Fruit fly (Drosophila melanogaster) whole organism, embryonic: ENCODE measurements around the gene CG3038.
A peak's percentile ranks its signal among the peaks of the same experiment; 100 is the strongest.

Experiments
- CG10321 ChIP-seq: fragments of 200-800 bp; sonication (Bioruptor generic); IDR thresholded peaks from 2 replicates; pipeline ENCODE4 v1.3.6; 2022; ENCODE audit warnings: missing biosample characterization, missing genetic modification characterization
- CG11504 ChIP-seq: fragments of 200-800 bp; sonication (Bioruptor generic); optimal IDR thresholded peaks from 3 replicates; lab custom pipeline; 2019; ENCODE audit warnings: missing biosample characterization, mild to moderate bottlenecking, missing genetic modification characterization, moderate library complexity
- CG13424 ChIP-seq: fragments of 200-800 bp; sonication (Bioruptor generic); optimal IDR thresholded peaks from 2 replicates; lab custom pipeline; 2019; ENCODE audit warnings: missing biosample characterization, mild to moderate bottlenecking, missing genetic modification characterization, moderate library complexity
- CG13894 ChIP-seq: fragments of 200-800 bp; sonication (Bioruptor generic); optimal IDR thresholded peaks from 3 replicates; lab custom pipeline; 2018; ENCODE audit warnings: missing biosample characterization, mild to moderate bottlenecking, missing genetic modification characterization, moderate library complexity
- CG15073 ChIP-seq: fragments of 200-800 bp; sonication (Bioruptor generic); optimal IDR thresholded peaks from 2 replicates; lab custom pipeline; 2016; ENCODE audit warnings: missing biosample characterization, missing genetic modification characterization
- CG15479 ChIP-seq: fragments of 200-800 bp; sonication (Bioruptor generic); optimal IDR thresholded peaks from 3 replicates; lab custom pipeline; 2019; ENCODE audit warnings: missing biosample characterization, mild to moderate bottlenecking, missing genetic modification characterization, moderate library complexity
- CG17568 ChIP-seq: fragments of 200-800 bp; sonication (Bioruptor generic); optimal IDR thresholded peaks from 2 replicates; lab custom pipeline; 2018; ENCODE audit warnings: missing biosample characterization, mild to moderate bottlenecking, missing genetic modification characterization, moderate library complexity
- CG17612 ChIP-seq: fragments of 200-800 bp; sonication (Bioruptor generic); IDR thresholded peaks from 2 replicates; pipeline ENCODE4 v1.3.6; 2022; ENCODE audit warnings: missing biosample characterization, missing genetic modification characterization
- CG18262 ChIP-seq: fragments of 200-800 bp; optimal IDR thresholded peaks from 3 replicates; lab custom pipeline; 2019; ENCODE audit warnings: missing biosample characterization, mild to moderate bottlenecking, missing genetic modification characterization, moderate library complexity
- CG2120 ChIP-seq: fragments of 200-800 bp; sonication (Bioruptor generic); optimal IDR thresholded peaks from 3 replicates; lab custom pipeline; 2016; ENCODE audit warnings: missing biosample characterization, missing genetic modification characterization
- CG2199 ChIP-seq: fragments of 200-800 bp; sonication (Bioruptor generic); IDR thresholded peaks from 3 replicates; pipeline ENCODE4 v1.3.6; 2022; ENCODE audit warnings: missing biosample characterization, missing genetic modification characterization
- CG43689 ChIP-seq: fragments of 200-800 bp; sonication (Bioruptor generic); IDR thresholded peaks from 2 replicates; pipeline ENCODE4 v1.3.6; 2022; ENCODE audit warnings: missing biosample characterization, missing genetic modification characterization
- CG6683 ChIP-seq: fragments of 200-800 bp; sonication (Bioruptor generic); optimal IDR thresholded peaks from 2 replicates; lab custom pipeline; 2017; ENCODE audit warnings: missing biosample characterization, mild to moderate bottlenecking, missing genetic modification characterization, missing genetic modification reagents
- CG8359 ChIP-seq: fragments of 200-800 bp; sonication (Bioruptor generic); optimal IDR thresholded peaks from 2 replicates; lab custom pipeline; 2017; ENCODE audit warnings: missing biosample characterization, mild to moderate bottlenecking, missing genetic modification characterization, borderline replicate concordance
- Deaf1 ChIP-seq: fragments of 200-800 bp; optimal IDR thresholded peaks from 3 replicates; lab custom pipeline; 2019; ENCODE audit warnings: missing biosample characterization, mild to moderate bottlenecking, missing genetic modification characterization, moderate library complexity
- Dip2 ChIP-seq: fragments of 200-800 bp; sonication (Bioruptor generic); IDR thresholded peaks from 2 replicates; pipeline ENCODE4 v1.3.6; 2022; ENCODE audit warnings: missing biosample characterization, missing genetic modification characterization
- Ets65A ChIP-seq: fragments of 200-800 bp; sonication (Bioruptor generic); peaks from one replicate; lab custom pipeline; 2016; ENCODE audit warnings: missing biosample characterization, missing genetic modification characterization
- Hr51 ChIP-seq, 2 experiments: fragments of 200-800 bp; sonication (Bioruptor generic); optimal IDR thresholded peaks; 2 replicates in 1 of 2; 3 replicates in 1 of 2; lab custom pipeline; 2016 to 2018; ENCODE audit warnings: missing biosample characterization in 2 of 2, missing genetic modification characterization in 2 of 2, mild to moderate bottlenecking in 1 of 2, moderate library complexity in 1 of 2
- Med ChIP-seq: fragments of 200-800 bp; sonication (Bioruptor generic); peaks from one replicate; lab custom pipeline; 2016; ENCODE audit warnings: missing biosample characterization, missing genetic modification characterization, mild to moderate bottlenecking, inconsistent platforms, moderate library complexity
- Nf-YC ChIP-seq: fragments of 200-800 bp; optimal IDR thresholded peaks from 3 replicates; lab custom pipeline; 2019; ENCODE audit warnings: missing biosample characterization, mild to moderate bottlenecking, missing genetic modification characterization, moderate library complexity
- Rx ChIP-seq: fragments of 200-800 bp; sonication (Bioruptor generic); IDR thresholded peaks from 2 replicates; pipeline ENCODE4 v1.3.6; 2022; ENCODE audit warnings: missing biosample characterization, missing genetic modification characterization
- al ChIP-seq: fragments of 200-800 bp; sonication (Bioruptor generic); IDR thresholded peaks from 2 replicates; pipeline ENCODE4 v1.3.6; 2022; ENCODE audit warnings: missing biosample characterization, missing genetic modification characterization
- bab2 ChIP-seq: fragments of 200-800 bp; sonication (Bioruptor generic); optimal IDR thresholded peaks from 2 replicates; lab custom pipeline; 2016; ENCODE audit warnings: missing biosample characterization, missing genetic modification characterization
- bbx ChIP-seq: fragments of 200-800 bp; sonication (Bioruptor generic); IDR thresholded peaks from 2 replicates; pipeline ENCODE4 v1.3.6; 2022; ENCODE audit warnings: missing biosample characterization, missing genetic modification characterization; ENCODE audit not compliant: partially characterized antibody
- chinmo ChIP-seq: fragments of 200-800 bp; sonication (Bioruptor generic); IDR thresholded peaks from 4 replicates; pipeline ENCODE4 v1.3.6; 2022; ENCODE audit warnings: missing biosample characterization, missing genetic modification characterization; ENCODE audit not compliant: partially characterized antibody
- emc ChIP-seq: fragments of 200-800 bp; sonication (Bioruptor generic); optimal IDR thresholded peaks from 2 replicates; lab custom pipeline; 2016; ENCODE audit warnings: missing biosample characterization, missing genetic modification characterization
- ewg ChIP-seq: fragments of 200-800 bp; sonication (Bioruptor generic); optimal IDR thresholded peaks from 3 replicates; lab custom pipeline; 2017; ENCODE audit warnings: mild to moderate bottlenecking, missing biosample characterization, missing genetic modification reagents, missing genetic modification characterization
- gcm ChIP-seq: fragments of 200-800 bp; sonication (Bioruptor generic); optimal IDR thresholded peaks from 2 replicates; lab custom pipeline; 2019; ENCODE audit warnings: missing biosample characterization, mild to moderate bottlenecking, missing genetic modification characterization, moderate library complexity
- gem ChIP-seq: fragments of 200-800 bp; sonication (Bioruptor generic); optimal IDR thresholded peaks from 2 replicates; lab custom pipeline; 2019; ENCODE audit warnings: missing biosample characterization, mild to moderate bottlenecking, missing genetic modification characterization, moderate library complexity
- gro ChIP-seq: fragments of 200-800 bp; sonication (Bioruptor generic); optimal IDR thresholded peaks from 2 replicates; lab custom pipeline; 2016; ENCODE audit warnings: missing biosample characterization, missing genetic modification characterization
- oc ChIP-seq: fragments of 200-800 bp; sonication (Bioruptor generic); optimal IDR thresholded peaks from 2 replicates; lab custom pipeline; 2018; ENCODE audit warnings: missing biosample characterization, mild to moderate bottlenecking, missing genetic modification characterization, moderate library complexity
- onecut ChIP-seq: fragments of 200-800 bp; sonication (Bioruptor generic); IDR thresholded peaks from 2 replicates; pipeline ENCODE4 v1.3.6; 2022; ENCODE audit warnings: missing biosample characterization, missing genetic modification characterization
- pb ChIP-seq: fragments of 200-800 bp; sonication (Bioruptor generic); optimal IDR thresholded peaks from 3 replicates; lab custom pipeline; 2016; ENCODE audit warnings: missing biosample characterization, missing genetic modification characterization
- scrt ChIP-seq: fragments of 200-800 bp; sonication (Bioruptor generic); optimal IDR thresholded peaks from 2 replicates; lab custom pipeline; 2018; ENCODE audit warnings: missing biosample characterization, mild to moderate bottlenecking, missing genetic modification characterization, moderate library complexity
- sens ChIP-seq: fragments of 200-800 bp; sonication (Bioruptor generic); peaks from one replicate; lab custom pipeline; 2016; ENCODE audit warnings: missing biosample characterization, missing genetic modification characterization
- tio ChIP-seq: fragments of 200-800 bp; sonication (Bioruptor generic); optimal IDR thresholded peaks from 2 replicates; lab custom pipeline; 2017; ENCODE audit warnings: missing biosample characterization, missing genetic modification characterization, inconsistent platforms
- unc-4 ChIP-seq: fragments of 200-800 bp; sonication (Bioruptor generic); IDR thresholded peaks from 2 replicates; pipeline ENCODE4 v1.3.6; 2022; ENCODE audit warnings: missing biosample characterization, missing genetic modification characterization; ENCODE audit not compliant: partially characterized antibody

CG3038 gene

DNA sequence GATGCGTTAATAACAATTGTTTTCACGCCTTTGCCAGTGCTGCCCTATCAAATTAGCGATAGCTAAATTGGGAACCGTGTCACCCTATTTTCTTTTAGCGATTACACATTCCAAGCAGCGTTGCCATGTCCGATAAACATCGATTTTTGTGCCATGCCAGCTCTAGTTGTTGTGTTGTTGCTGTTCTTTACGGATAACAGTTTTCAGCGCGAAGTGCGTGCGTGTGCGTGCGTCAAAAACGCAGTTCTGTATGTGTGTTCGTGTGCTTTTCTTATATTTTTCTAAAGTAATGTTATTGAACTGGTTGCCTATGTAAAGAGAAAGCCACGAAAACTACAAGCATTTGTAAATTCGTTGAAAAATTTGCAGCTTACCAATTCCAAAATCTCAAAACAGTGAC is at the start of gene CG3038, which contains the start of gene G9a (continued):
- TF ChIP-seq emc (GFP tag; lab: Kevin White, UChicago) (peak; percentile 9), Dip2 (no peak), CG2120 (peak; percentile 47), unc-4 (GFP tag; lab: Robert Waterston, UW) (no peak), scrt (GFP tag; lab: Kevin White, UChicago) (peak; percentile 46), Nf-YC (tag; lab: Kevin White, UChicago) (peak; percentile 52), CG8359 (no peak), CG15073 (GFP tag; lab: Kevin White, UChicago) (no peak), CG17568 (peak; percentile 24), CG13424 (tag; lab: Kevin White, UChicago) (peak; percentile 17), CG43689 (no peak), oc (tag; lab: Kevin White, UChicago) (no peak), gro (GFP tag; lab: Kevin White, UChicago) (peak; percentile 24), Rx (GFP tag; lab: Robert Waterston, UW) (no peak), CG17612 (GFP tag; lab: Robert Waterston, UW) (no peak), al (GFP tag; lab: Robert Waterston, UW) (no peak), pb (peak; percentile 8), CG6683 (GFP tag; lab: Kevin White, UChicago) (no peak)
- TF ChIP-seq, all 482 proteins: peak for 161

DNA sequence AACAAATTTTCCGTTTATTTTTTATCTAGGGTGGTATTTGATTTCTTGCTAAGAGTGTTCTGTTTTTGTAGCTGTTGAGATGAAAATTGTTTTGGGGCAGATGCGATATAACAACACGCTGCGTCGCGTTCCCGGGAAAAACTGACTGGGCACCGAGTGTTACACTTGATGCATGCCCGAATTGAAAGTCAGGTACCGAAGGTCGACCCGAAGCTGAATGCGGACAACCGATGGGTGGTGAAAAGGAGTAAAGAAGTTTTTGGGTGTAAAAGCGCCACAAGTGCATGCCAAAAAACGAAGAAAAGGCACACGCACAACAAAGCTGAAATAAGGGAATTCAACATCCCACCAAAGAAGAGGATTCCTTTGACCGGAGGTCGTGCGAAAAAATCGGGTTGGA is 49.2 kb upstream of the CG3038 start, which contains the start of gene CG13375:
TSS of gene CG13375 (minus strand) at position 124 of the 400 bp plus-strand sequence.
- TF ChIP-seq chinmo (GFP tag; lab: Robert Waterston, UW) (0 out of 4 replicates have a peak, but pooled peaks have one; percentile 23), Ets65A (GFP tag; lab: Kevin White, UChicago) (peak; percentile 60), CG2199 (0 out of 3 replicates have a peak, but pooled peaks have one; percentile 46), CG13894 (tag; lab: Kevin White, UChicago) (peak; percentile 9), gcm (GFP tag; lab: Kevin White, UChicago) (no peak), Med (GFP tag; lab: Kevin White, UChicago) (peak; percentile 23), CG10321 (GFP tag; lab: Robert Waterston, UW) (no peak), CG15479 (GFP tag; lab: Kevin White, UChicago) (no peak), bbx (GFP tag; lab: Robert Waterston, UW) (no peak), Hr51 (GFP tag; optimal IDR thresholded peaks at IDR 0.05; lab: Kevin White, UChicago) (peak in 1 of 2 experiments; percentile 31), scrt (GFP tag; lab: Kevin White, UChicago) (peak; percentile 7), Deaf1 (tag; lab: Kevin White, UChicago) (peak; percentile 95)

DNA sequence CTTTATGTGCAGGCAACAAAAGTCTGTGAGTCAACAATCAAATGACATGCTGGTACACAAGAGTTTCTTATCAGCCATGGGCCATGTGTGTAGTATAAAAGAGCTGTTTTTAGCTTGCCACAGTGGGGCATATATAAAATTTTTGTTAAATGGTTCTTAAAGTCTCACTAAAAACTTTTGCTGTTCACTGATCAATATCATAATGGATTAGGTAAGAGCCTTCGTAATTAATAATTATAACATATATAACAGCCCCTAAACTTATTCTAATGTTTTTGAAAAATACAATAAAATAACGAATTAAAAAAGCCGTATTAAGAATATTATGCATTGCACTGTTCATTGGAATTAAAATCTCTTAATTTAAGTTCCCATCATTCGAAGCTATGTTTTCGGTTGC is 47.6 kb upstream of the CG3038 start:
- TF ChIP-seq CG18262 (tag; lab: Kevin White, UChicago) (peak; percentile 20), CG11504 (peak; percentile 15), bab2 (GFP tag; lab: Kevin White, UChicago) (no peak), onecut (GFP tag; lab: Robert Waterston, UW) (no peak), ewg (GFP tag; lab: Kevin White, UChicago) (no peak), tio (peak; percentile 5), Med (GFP tag; lab: Kevin White, UChicago) (peak; percentile 27), sens (GFP tag; lab: Kevin White, UChicago) (peak; percentile 69), gem (tag; lab: Kevin White, UChicago) (peak; percentile 40)
- TF ChIP-seq, all 482 proteins: peak for 6
